Fruit fly (Drosophila melanogaster): ENCODE data around the gene CG31697.

The CG31697 gene

DNA sequence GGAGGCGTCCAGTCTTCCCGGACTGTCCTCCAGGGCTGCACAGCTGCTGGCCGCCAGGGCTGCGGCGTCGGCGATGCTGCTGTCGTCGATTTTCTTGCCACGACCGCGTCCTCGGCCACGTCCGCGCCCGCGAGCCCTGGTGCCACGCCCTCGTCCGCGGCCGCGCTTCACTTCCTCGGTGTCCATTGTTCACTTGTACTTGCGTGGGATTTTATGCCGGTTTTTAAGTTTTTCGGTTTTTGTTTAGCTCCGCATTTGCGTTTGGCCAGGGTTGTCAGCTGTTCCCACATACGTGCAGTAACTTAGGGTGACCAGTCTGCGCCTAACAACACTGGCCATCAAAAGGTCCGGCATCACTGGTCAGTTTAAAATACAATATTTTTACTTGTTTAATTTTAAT is 46.9 kb downstream of the CG31697 start, which contains the start of gene Hakai (continued):
- TF ChIP-seq CG13424 (tag; optimal IDR thresholded peaks at IDR 0.05), result peak; percentile 51
- peak; percentile 10 for TF ChIP-seq fd3F (GFP tag; optimal IDR thresholded peaks at IDR 0.05)
- peak; percentile 49 for TF ChIP-seq Mad (GFP tag; optimal IDR thresholded peaks at IDR 0.05)
- peak; percentile 52 for TF ChIP-seq ERR (GFP tag; optimal IDR thresholded peaks at IDR 0.05)
- TF ChIP-seq Sin3A (optimal IDR thresholded peaks at IDR 0.05), result peak; percentile 81
- TF ChIP-seq az2 (GFP tag; optimal IDR thresholded peaks at IDR 0.05), result peak; percentile 51
- TF ChIP-seq Hand (GFP tag; optimal IDR thresholded peaks at IDR 0.05), result no peak
- TF ChIP-seq Ssrp (tag; optimal IDR thresholded peaks at IDR 0.05), result no peak
- TF ChIP-seq CG17829 (tag; optimal IDR thresholded peaks at IDR 0.05), result peak; percentile 63
- TF ChIP-seq CG18619 (GFP tag; optimal IDR thresholded peaks at IDR 0.05), result peak; percentile 26
- TF ChIP-seq ara (GFP tag; IDR thresholded peaks at IDR 0.05), result no peak
- TF ChIP-seq gem (tag; optimal IDR thresholded peaks at IDR 0.05), result peak; percentile 36
- TF ChIP-seq hth (optimal IDR thresholded peaks at IDR 0.05), result no peak
- peak; percentile 16 for TF ChIP-seq Oli (tag; optimal IDR thresholded peaks at IDR 0.05)
- TF ChIP-seq CG33557 (GFP tag; optimal IDR thresholded peaks at IDR 0.05), result no peak
- TF ChIP-seq amos (GFP tag; IDR thresholded peaks at IDR 0.05; ENCODE audit: partially characterized antibody), result peak; percentile 54
- no peak for TF ChIP-seq z (GFP tag; IDR thresholded peaks at IDR 0.05)
- TF ChIP-seq Antp (GFP tag; optimal IDR thresholded peaks at IDR 0.05), result peak; percentile 82
- no peak for TF ChIP-seq cad (GFP tag; optimal IDR thresholded peaks at IDR 0.05)
- 0 out of 3 replicates have a peak, but pooled peaks have one; percentile 49 for TF ChIP-seq so (GFP tag; IDR thresholded peaks at IDR 0.05)
- TF ChIP-seq lola (GFP tag; optimal IDR thresholded peaks at IDR 0.05), result peak in 1 of 3 experiments; percentile 15
- TF ChIP-seq kni (GFP tag; optimal IDR thresholded peaks at IDR 0.05), result no peak
- TF ChIP-seq Lpt (GFP tag; optimal IDR thresholded peaks at IDR 0.05), result no peak
- no peak; the same call in 2 of the 3 replicates for TF ChIP-seq H15 (GFP tag; IDR thresholded peaks at IDR 0.05)
- peak; percentile 5 for TF ChIP-seq maf-S (GFP tag; optimal IDR thresholded peaks at IDR 0.05)
- TF ChIP-seq chn (GFP tag; optimal IDR thresholded peaks at IDR 0.05), result peak; percentile 54
- TF ChIP-seq CG10462 (GFP tag; optimal IDR thresholded peaks at IDR 0.05), result no peak
- TF ChIP-seq Nf-YB (GFP tag; optimal IDR thresholded peaks at IDR 0.05), result no peak
- no peak for TF ChIP-seq nom (GFP tag; optimal IDR thresholded peaks at IDR 0.05)
- TF ChIP-seq pan (optimal IDR thresholded peaks at IDR 0.05), result no peak
- TF ChIP-seq pan (GFP tag; optimal IDR thresholded peaks at IDR 0.05 in 1 of 2, IDR thresholded peaks at IDR 0.05 in 1 of 2), result peak in 1 of 2 experiments; percentile 50
- peak; percentile 64 for TF ChIP-seq Dad (GFP tag; optimal IDR thresholded peaks at IDR 0.05)
- TF ChIP-seq cwo (GFP tag; optimal IDR thresholded peaks at IDR 0.05), result no peak
- TF ChIP-seq hkb (optimal IDR thresholded peaks at IDR 0.05), result no peak
- peak; percentile 58 for TF ChIP-seq hkb (GFP tag; IDR thresholded peaks at IDR 0.05)
- no peak for TF ChIP-seq gt (GFP tag; IDR thresholded peaks at IDR 0.05)
- no peak for TF ChIP-seq CG12769 (tag; optimal IDR thresholded peaks at IDR 0.05)
- TF ChIP-seq aop (GFP tag; IDR thresholded peaks at IDR 0.05), result no peak
- TF ChIP-seq Meics (GFP tag; optimal IDR thresholded peaks at IDR 0.05), result peak; percentile 18
- TF ChIP-seq CG4328 (GFP tag; optimal IDR thresholded peaks at IDR 0.05), result peak; percentile 33
- TF ChIP-seq ems (GFP tag; optimal IDR thresholded peaks at IDR 0.05), result peak; percentile 75
- no peak for TF ChIP-seq lov (optimal IDR thresholded peaks at IDR 0.05)
- TF ChIP-seq lov (GFP tag; IDR thresholded peaks at IDR 0.05), result no peak
- no peak for TF ChIP-seq yki (optimal IDR thresholded peaks at IDR 0.05)
- peak; percentile 46; the same call in 1 of the 3 replicates for TF ChIP-seq Optix (GFP tag; IDR thresholded peaks at IDR 0.05)
- peak; percentile 23 to 67 for TF ChIP-seq chif (GFP tag; optimal IDR thresholded peaks at IDR 0.05)
- peak; percentile 61; the same call in 1 of the 2 replicates for TF ChIP-seq CG14014 (GFP tag; IDR thresholded peaks at IDR 0.05)
- peak; percentile 31; the same call in 2 of the 3 replicates for TF ChIP-seq ci (GFP tag; IDR thresholded peaks at IDR 0.05)
- no peak for TF ChIP-seq Nf-YA (GFP tag; IDR thresholded peaks at IDR 0.05)
- peak; percentile 86 for TF ChIP-seq mam (GFP tag; optimal IDR thresholded peaks at IDR 0.05)
- peak; percentile 25 for TF ChIP-seq unpg (GFP tag; optimal IDR thresholded peaks at IDR 0.05)
- TF ChIP-seq CG15269 (tag; optimal IDR thresholded peaks at IDR 0.05), result peak; percentile 56
- TF ChIP-seq CG6765 (GFP tag; optimal IDR thresholded peaks at IDR 0.05), result no peak

All from whole organism, embryonic.